Worm (Caenorhabditis elegans): ENCODE data around the gene T09A5.4.
A peak's percentile ranks its signal among the peaks of the same experiment; 100 is the strongest.

The T09A5.4 gene

DNA sequence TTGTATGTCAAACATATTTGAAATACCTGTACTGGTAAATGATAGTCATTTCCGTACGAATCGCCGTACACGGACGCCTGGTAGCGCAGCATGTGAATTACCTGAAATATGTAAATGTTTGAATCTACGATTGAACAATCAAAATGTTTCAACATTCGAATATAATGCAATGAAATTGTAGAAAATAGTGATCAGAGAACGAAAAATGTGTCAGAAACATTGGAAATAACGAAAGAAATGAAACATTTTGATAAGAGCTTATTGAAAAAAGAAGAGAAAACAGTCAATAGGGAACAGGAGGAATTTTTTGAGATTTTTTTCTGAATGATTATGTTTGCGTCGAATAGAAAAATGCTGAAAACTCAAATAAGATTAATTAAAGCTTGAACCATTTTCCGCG is 24.1 kb downstream of the T09A5.4 start, which contains the start of gene ztf-17:
Gene ztf-17, minus strand, starts transcription at position 101 of the 400 bp plus-strand sequence.
- TF ChIP-seq fkh-8 (tag; optimal IDR thresholded peaks at IDR 0.05): no peak
- no peak for TF ChIP-seq pax-3 (tag; optimal IDR thresholded peaks at IDR 0.05)
- no peak for TF ChIP-seq F16B12.6 (tag; optimal IDR thresholded peaks at IDR 0.05)
- TF ChIP-seq C16A3.4 (tag; optimal IDR thresholded peaks at IDR 0.05): no peak
- no peak for TF ChIP-seq rnt-1 (tag; optimal IDR thresholded peaks at IDR 0.05)
- TF ChIP-seq mef-2 (tag; optimal IDR thresholded peaks at IDR 0.05): no peak
- no peak for TF ChIP-seq irx-1 (tag; optimal IDR thresholded peaks at IDR 0.05)
- no peak for TF ChIP-seq tbx-2 (tag; optimal IDR thresholded peaks at IDR 0.05)
- no peak for TF ChIP-seq mdl-1 (tag; optimal IDR thresholded peaks at IDR 0.05)
- no peak for TF ChIP-seq snpc-4 (tag; optimal IDR thresholded peaks at IDR 0.05)
- TF ChIP-seq aha-1 (tag; optimal IDR thresholded peaks at IDR 0.05): no peak
- no peak for TF ChIP-seq unc-30 (tag; optimal IDR thresholded peaks at IDR 0.05)
- no peak for TF ChIP-seq Y116A8C.19 (tag; optimal IDR thresholded peaks at IDR 0.05; ENCODE audit: borderline replicate concordance)
- TF ChIP-seq elt-3 (tag; optimal IDR thresholded peaks at IDR 0.05): no peak

DNA sequence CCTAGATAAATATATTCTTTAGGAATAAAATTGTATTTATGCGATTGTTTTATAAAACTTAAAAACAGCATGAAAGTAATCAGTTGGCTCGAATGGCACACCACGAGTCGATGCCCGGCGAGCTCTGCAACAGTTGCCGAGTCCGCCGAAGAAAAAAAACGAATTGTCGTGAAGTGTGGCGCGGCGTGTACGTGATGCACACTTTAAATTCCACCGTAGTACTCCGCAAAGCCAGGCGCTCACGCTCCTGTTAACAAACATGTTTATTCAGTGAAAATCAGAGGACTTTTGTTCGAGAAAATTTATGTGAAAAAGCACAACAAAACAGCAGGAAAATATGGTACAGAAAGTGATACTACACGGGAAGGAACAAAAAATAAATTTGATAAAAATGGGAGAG is 24.6 kb downstream of the T09A5.4 start:
- no peak for TF ChIP-seq zip-4 (GFP tag; optimal IDR thresholded peaks at IDR 0.05)
- TF ChIP-seq blmp-1 (tag; optimal IDR thresholded peaks at IDR 0.05): peak; percentile 54
- TF ChIP-seq fkh-8 (tag; optimal IDR thresholded peaks at IDR 0.05): peak; percentile 35
- peak; percentile 52 for TF ChIP-seq nhr-20 (tag; optimal IDR thresholded peaks at IDR 0.05)
- TF ChIP-seq ceh-63 (GFP tag; optimal IDR thresholded peaks at IDR 0.05): no peak
- TF ChIP-seq egl-27 (tag; optimal IDR thresholded peaks at IDR 0.05): no peak
- TF ChIP-seq mef-2 (tag; optimal IDR thresholded peaks at IDR 0.05): no peak
- peak; percentile 48 for TF ChIP-seq rnt-1 (tag; optimal IDR thresholded peaks at IDR 0.05)
- TF ChIP-seq ceh-82 (tag; optimal IDR thresholded peaks at IDR 0.05): peak in 2 of 3 experiments; percentile 3 to 71
- peak; percentile 35 for TF ChIP-seq xbp-1 (tag; optimal IDR thresholded peaks at IDR 0.05)
- peak; percentile 14 for TF ChIP-seq nhr-85 (tag)
- TF ChIP-seq nhr-11 (tag; optimal IDR thresholded peaks at IDR 0.05): no peak
- TF ChIP-seq ceh-88 (GFP tag; IDR thresholded peaks at IDR 0.05): no peak
- no peak for TF ChIP-seq zag-1 (tag; optimal IDR thresholded peaks at IDR 0.05)
- peak; percentile 76 for TF ChIP-seq C16A3.4 (tag; optimal IDR thresholded peaks at IDR 0.05)
- no peak for TF ChIP-seq nhr-84 (tag; optimal IDR thresholded peaks at IDR 0.05)
- TF ChIP-seq efl-3 (GFP tag; optimal IDR thresholded peaks at IDR 0.05): no peak
- no peak for TF ChIP-seq lir-3 (tag; optimal IDR thresholded peaks at IDR 0.05; ENCODE audit: poor library complexity)
- no peak for TF ChIP-seq ceh-90 (tag; optimal IDR thresholded peaks at IDR 0.05)
- peak; percentile 33 for TF ChIP-seq tbx-2 (tag; optimal IDR thresholded peaks at IDR 0.05)
- no peak for TF ChIP-seq jun-1 (tag; optimal IDR thresholded peaks at IDR 0.05)
- no peak for TF ChIP-seq alr-1 (tag; optimal IDR thresholded peaks at IDR 0.05; ENCODE audit: borderline replicate concordance)
- no peak for TF ChIP-seq unc-98 (GFP tag; IDR thresholded peaks at IDR 0.05)
- no peak for TF ChIP-seq nhr-90 (tag; optimal IDR thresholded peaks at IDR 0.05; ENCODE audit: poor library complexity)
- TF ChIP-seq grh-1 (GFP tag; IDR thresholded peaks at IDR 0.05): no peak
- TF ChIP-seq lin-13 (GFP tag; optimal IDR thresholded peaks at IDR 0.05): peak; percentile 17
- TF ChIP-seq pqm-1 (tag; optimal IDR thresholded peaks at IDR 0.05): no peak
- no peak for TF ChIP-seq fkh-4 (tag; optimal IDR thresholded peaks at IDR 0.05; ENCODE audit: borderline replicate concordance)
- TF ChIP-seq nhr-19 (GFP tag; conservative IDR thresholded peaks at IDR 0.05): peak; percentile 18; the same call in 1 of the 2 replicates
- TF ChIP-seq irx-1 (tag; optimal IDR thresholded peaks at IDR 0.05): no peak
- no peak for TF ChIP-seq C04F5.9 (tag; optimal IDR thresholded peaks at IDR 0.05)
- no peak for TF ChIP-seq C34B4.2 (tag; optimal IDR thresholded peaks at IDR 0.05)
- no peak for TF ChIP-seq aha-1 (tag; optimal IDR thresholded peaks at IDR 0.05)
- no peak for TF ChIP-seq ces-1 (GFP tag; optimal IDR thresholded peaks at IDR 0.05)
- no peak for TF ChIP-seq nhr-76 (tag; optimal IDR thresholded peaks at IDR 0.05)
- TF ChIP-seq aly-2 (tag; optimal IDR thresholded peaks at IDR 0.05): no peak
- peak; percentile 70 for TF ChIP-seq snu-23 (GFP tag; optimal IDR thresholded peaks at IDR 0.05)
- no peak for TF ChIP-seq unc-30 (tag; optimal IDR thresholded peaks at IDR 0.05)
- TF ChIP-seq ama-1 (optimal IDR thresholded peaks at IDR 0.05): no peak
- peak in 1 of 2 experiments; percentile 15 for TF ChIP-seq mdl-1 (tag; optimal IDR thresholded peaks at IDR 0.05)
- TF ChIP-seq vab-15 (tag; optimal IDR thresholded peaks at IDR 0.05): peak; percentile 16
- peak; percentile 54 for TF ChIP-seq unc-130 (tag; optimal IDR thresholded peaks at IDR 0.05)
- TF ChIP-seq Y116A8C.19 (tag; optimal IDR thresholded peaks at IDR 0.05; ENCODE audit: borderline replicate concordance): no peak
- no peak for TF ChIP-seq nhr-12 (tag; optimal IDR thresholded peaks at IDR 0.05)
- TF ChIP-seq lin-14 (GFP tag; optimal IDR thresholded peaks at IDR 0.05): no peak
- TF ChIP-seq lin-35 (GFP tag; optimal IDR thresholded peaks at IDR 0.05): peak; percentile 65 to 81
